Fruit fly (Drosophila melanogaster): ENCODE data around the gene RpL30.

The RpL30 gene

DNA sequence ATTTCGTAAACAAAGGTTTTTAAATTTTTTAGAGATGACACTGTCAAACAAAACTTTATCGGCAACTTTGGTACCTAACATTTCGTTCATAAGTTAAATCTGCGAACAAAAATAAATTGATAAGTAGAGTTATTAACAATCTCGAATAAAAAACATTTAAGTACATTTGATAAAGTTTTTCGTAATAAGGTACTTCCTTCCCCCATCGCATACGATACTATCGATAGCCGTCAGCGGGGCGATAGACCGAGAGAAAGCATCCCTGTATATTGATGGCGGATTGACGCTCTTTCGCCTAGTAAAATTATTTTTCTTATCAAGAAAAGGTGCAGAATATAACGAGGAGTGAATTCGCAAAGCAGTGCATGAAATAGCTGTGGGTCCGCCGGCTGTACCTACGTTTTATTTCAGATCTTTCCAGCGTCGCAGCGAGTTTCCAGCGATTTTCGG, 36.0 kb upstream of the RpL30 start, which contains the start of the genes Ttc19 and Acn (continued):
- peak; percentile 94 for TF ChIP-seq hbn (GFP tag; IDR thresholded peaks at IDR 0.05; ENCODE audit: partially characterized antibody)
- peak; percentile 89 for TF ChIP-seq tna (GFP tag; IDR thresholded peaks at IDR 0.05; ENCODE audit: partially characterized antibody)
- no peak for TF ChIP-seq Asciz (GFP tag; optimal IDR thresholded peaks at IDR 0.05)
- TF ChIP-seq CG33213 (GFP tag; optimal IDR thresholded peaks at IDR 0.05) = peak; percentile 88
- TF ChIP-seq dmrt11E (tag; optimal IDR thresholded peaks at IDR 0.05) = peak; percentile 74
- TF ChIP-seq CG17912 (GFP tag; optimal IDR thresholded peaks at IDR 0.05) = peak; percentile 59
- TF ChIP-seq Spps (tag; optimal IDR thresholded peaks at IDR 0.05) = peak; percentile 65
- no peak for TF ChIP-seq CG15479 (GFP tag; optimal IDR thresholded peaks at IDR 0.05)
- TF ChIP-seq grau (tag; optimal IDR thresholded peaks at IDR 0.05) = peak; percentile 78
- peak; percentile 96 for TF ChIP-seq knrl (GFP tag; IDR thresholded peaks at IDR 0.05; ENCODE audit: partially characterized antibody)
- peak; percentile 37 for TF ChIP-seq gfzf (GFP tag; optimal IDR thresholded peaks at IDR 0.05)
- no peak for TF ChIP-seq CkIIα-i1 (GFP tag; IDR thresholded peaks at IDR 0.05)
- 0 out of 3 replicates have a peak, but pooled peaks have one; percentile 33 for TF ChIP-seq gce (GFP tag; IDR thresholded peaks at IDR 0.05)
- peak; percentile 56 for TF ChIP-seq CG1024 (GFP tag; IDR thresholded peaks at IDR 0.05)
- TF ChIP-seq caup (GFP tag; optimal IDR thresholded peaks at IDR 0.05; ENCODE audit: severe bottlenecking) = peak; percentile 71
- TF ChIP-seq bsh (GFP tag; optimal IDR thresholded peaks at IDR 0.05) = peak; percentile 7 to 80
- no peak for TF ChIP-seq scrt (GFP tag; optimal IDR thresholded peaks at IDR 0.05)
- peak; percentile 82 for TF ChIP-seq CG9437 (GFP tag; optimal IDR thresholded peaks at IDR 0.05)
- TF ChIP-seq cato (GFP tag; optimal IDR thresholded peaks at IDR 0.05; ENCODE audit: borderline replicate concordance) = peak; percentile 68
- TF ChIP-seq B-H2 (GFP tag; optimal IDR thresholded peaks at IDR 0.05) = peak; percentile 87
- no peak for TF ChIP-seq sima (GFP tag; optimal IDR thresholded peaks at IDR 0.05)
- no peak for TF ChIP-seq odd (GFP tag; optimal IDR thresholded peaks at IDR 0.05)
- TF ChIP-seq unpg (GFP tag; optimal IDR thresholded peaks at IDR 0.05) = peak; percentile 81
- TF ChIP-seq CG7745 (tag; optimal IDR thresholded peaks at IDR 0.05) = no peak
- peak; percentile 76 for TF ChIP-seq CG18619 (GFP tag; optimal IDR thresholded peaks at IDR 0.05)
- TF ChIP-seq peb (GFP tag; IDR thresholded peaks at IDR 0.05) = peak; percentile 50; the same call in 1 of the 2 replicates
- TF ChIP-seq Dfd (GFP tag; optimal IDR thresholded peaks at IDR 0.05) = no peak
- no peak for TF ChIP-seq cad (GFP tag; optimal IDR thresholded peaks at IDR 0.05)
- TF ChIP-seq CG15514 (GFP tag; optimal IDR thresholded peaks at IDR 0.05) = peak; percentile 79
- TF ChIP-seq amos (GFP tag; IDR thresholded peaks at IDR 0.05; ENCODE audit: partially characterized antibody) = peak; percentile 95
- no peak for TF ChIP-seq z (GFP tag; IDR thresholded peaks at IDR 0.05)
- 0 out of 2 replicates have a peak, but pooled peaks have one; percentile 44 for TF ChIP-seq Poxn (GFP tag; IDR thresholded peaks at IDR 0.05)
- TF ChIP-seq CG1233 (GFP tag; optimal IDR thresholded peaks at IDR 0.05) = peak; percentile 76
- TF ChIP-seq ase (GFP tag; IDR thresholded peaks at IDR 0.05) = peak; percentile 67; the same call in 2 of the 3 replicates
- TF ChIP-seq fd102C (GFP tag; optimal IDR thresholded peaks at IDR 0.05) = no peak
- peak; percentile 77 for TF ChIP-seq dysf (GFP tag; IDR thresholded peaks at IDR 0.05)
- peak; percentile 92 for TF ChIP-seq CG9932 (GFP tag; IDR thresholded peaks at IDR 0.05)
- TF ChIP-seq sens (GFP tag) = peak; percentile 98
- TF ChIP-seq CG12769 (tag; optimal IDR thresholded peaks at IDR 0.05) = no peak
- TF ChIP-seq CG10543 (GFP tag; optimal IDR thresholded peaks at IDR 0.05) = peak; percentile 88
- TF ChIP-seq CG5953 (GFP tag; IDR thresholded peaks at IDR 0.05) = 0 out of 2 replicates have a peak, but pooled peaks have one; percentile 25
- TF ChIP-seq tx (GFP tag; optimal IDR thresholded peaks at IDR 0.05) = peak; percentile 86
- peak; percentile 61 for TF ChIP-seq CG5245 (GFP tag; optimal IDR thresholded peaks at IDR 0.05)
- TF ChIP-seq tll (GFP tag; optimal IDR thresholded peaks at IDR 0.05) = no peak
- peak; percentile 88 for TF ChIP-seq CoRest (tag; optimal IDR thresholded peaks at IDR 0.05)
- TF ChIP-seq ftz-f1 (GFP tag; optimal IDR thresholded peaks at IDR 0.05) = peak; percentile 40
- peak; percentile 86 for TF ChIP-seq chinmo (GFP tag; IDR thresholded peaks at IDR 0.05; ENCODE audit: partially characterized antibody)
- no peak for TF ChIP-seq ac (GFP tag; optimal IDR thresholded peaks at IDR 0.05)
- TF ChIP-seq CG8944 (GFP tag; optimal IDR thresholded peaks at IDR 0.05) = peak; percentile 91

Data from whole organism, embryonic.